Worm (Caenorhabditis elegans) whole organism, L1 larva: ENCODE data around the gene pqn-83.

Experiments
- C34B4.2 ChIP-seq: sonication (generic microtip); optimal IDR thresholded peaks from 2 replicates; lab custom pipeline; 2017; ENCODE audit warnings: mild to moderate bottlenecking, missing genetic modification characterization, missing compliant biosample characterization
- aha-1 ChIP-seq: fragments of 150-350 bp; optimal IDR thresholded peaks from 2 replicates; lab custom pipeline; 2014; ENCODE audit warnings: missing biosample characterization, missing genetic modification characterization
- ceh-63 ChIP-seq: fragments of 200-800 bp; sonication (Bioruptor generic); optimal IDR thresholded peaks from 2 replicates; lab custom pipeline; 2018; ENCODE audit warnings: mild to moderate bottlenecking, missing genetic modification characterization, missing compliant biosample characterization
- ceh-82 ChIP-seq, 3 experiments: fragments of 150-350 bp in 1 of 3; sonication (generic microtip) in 2 of 3; optimal IDR thresholded peaks; 2 replicates each; lab custom pipeline; 2014 to 2017; ENCODE audit warnings: missing biosample characterization in 3 of 3, missing genetic modification characterization in 3 of 3
- ceh-90 ChIP-seq: sonication (generic microtip); optimal IDR thresholded peaks from 2 replicates; lab custom pipeline; 2016; ENCODE audit warnings: missing genetic modification characterization, missing compliant biosample characterization
- ces-1 ChIP-seq: fragments of 150-350 bp; optimal IDR thresholded peaks from 2 replicates; lab custom pipeline; 2014; ENCODE audit warnings: missing biosample characterization, missing genetic modification reagents, missing genetic modification characterization
- efl-1 ChIP-seq, 4 experiments: fragments of 150-350 bp; optimal IDR thresholded peaks in 3 of 4; peaks in 1 of 4; 1 replicate in 1 of 4; 2 replicates in 3 of 4; lab custom pipeline; 2014; ENCODE audit warnings: missing biosample characterization in 2 of 4, missing genetic modification characterization in 2 of 4, missing genetic modification reagents in 2 of 4
- efl-3 ChIP-seq: fragments of 200-800 bp; sonication (Bioruptor generic); optimal IDR thresholded peaks from 2 replicates; lab custom pipeline; 2018; ENCODE audit warnings: mild to moderate bottlenecking, missing genetic modification characterization, missing compliant biosample characterization
- elt-2 ChIP-seq: sonication (generic microtip); optimal IDR thresholded peaks from 2 replicates; lab custom pipeline; 2016; ENCODE audit warnings: missing genetic modification characterization, mild to moderate bottlenecking, inconsistent platforms, missing compliant biosample characterization, missing genetic modification reagents
- fkh-10 ChIP-seq: sonication (generic microtip); optimal IDR thresholded peaks from 2 replicates; lab custom pipeline; 2017; ENCODE audit warnings: missing biosample characterization, missing genetic modification reagents, missing genetic modification characterization
- fkh-4 ChIP-seq: sonication (generic microtip); optimal IDR thresholded peaks from 2 replicates; lab custom pipeline; 2016; ENCODE audit warnings: missing compliant biosample characterization, missing genetic modification characterization, borderline replicate concordance
- jun-1 ChIP-seq: fragments of 150-350 bp; optimal IDR thresholded peaks from 2 replicates; lab custom pipeline; 2014; ENCODE audit warnings: missing biosample characterization, missing genetic modification reagents, missing genetic modification characterization
- lin-14 ChIP-seq: fragments of 200-800 bp; sonication (Bioruptor generic); optimal IDR thresholded peaks from 2 replicates; lab custom pipeline; 2018; ENCODE audit warnings: mild to moderate bottlenecking, missing genetic modification characterization, moderate library complexity, missing compliant biosample characterization
- lin-35 ChIP-seq, 2 experiments: fragments of 150-350 bp; optimal IDR thresholded peaks; 2 replicates each; lab custom pipeline; 2014; ENCODE audit warnings: missing biosample characterization in 2 of 2, missing genetic modification characterization in 2 of 2, missing genetic modification reagents in 2 of 2
- lin-39 ChIP-seq: fragments of 150-350 bp; optimal IDR thresholded peaks from 2 replicates; lab custom pipeline; 2014; ENCODE audit warnings: missing biosample characterization, missing genetic modification reagents, missing genetic modification characterization
- mab-9 ChIP-seq: fragments of 200-800 bp; sonication (Bioruptor generic); IDR thresholded peaks from 2 replicates; pipeline ENCODE4 v1.3.6; 2022; ENCODE audit warnings: missing genetic modification reagents, missing genetic modification characterization, missing compliant biosample characterization
- nhr-19 ChIP-seq: fragments of 200-800 bp; sonication (Bioruptor generic); conservative IDR thresholded peaks from 2 replicates; pipeline ENCODE4 v1.3.6; 2022; ENCODE audit warnings: missing genetic modification characterization, missing compliant biosample characterization
- nhr-237 ChIP-seq: fragments of 150-350 bp; optimal IDR thresholded peaks from 2 replicates; lab custom pipeline; 2014; ENCODE audit warnings: missing biosample characterization, missing genetic modification characterization
- nhr-28 ChIP-seq: fragments of 150-350 bp; optimal IDR thresholded peaks from 2 replicates; lab custom pipeline; 2014; ENCODE audit warnings: missing biosample characterization, missing genetic modification characterization
- nhr-47 ChIP-seq: sonication (generic microtip); optimal IDR thresholded peaks from 2 replicates; lab custom pipeline; 2016; ENCODE audit warnings: mild to moderate bottlenecking, missing genetic modification characterization, moderate library complexity, missing compliant biosample characterization
- nhr-76 ChIP-seq: sonication (generic microtip); optimal IDR thresholded peaks from 2 replicates; lab custom pipeline; 2017; ENCODE audit warnings: missing biosample characterization, missing genetic modification characterization
- sptf-1 ChIP-seq: fragments of 150-350 bp; optimal IDR thresholded peaks from 2 replicates; lab custom pipeline; 2014; ENCODE audit warnings: missing biosample characterization, missing genetic modification characterization
- sup-37 ChIP-seq: fragments of 200-800 bp; sonication (Bioruptor generic); optimal IDR thresholded peaks from 2 replicates; lab custom pipeline; 2018; ENCODE audit warnings: mild to moderate bottlenecking, missing genetic modification characterization, missing compliant biosample characterization
- tbx-2 ChIP-seq: sonication (generic microtip); optimal IDR thresholded peaks from 2 replicates; lab custom pipeline; 2016; ENCODE audit warnings: missing genetic modification characterization, missing compliant biosample characterization
- tlp-1 ChIP-seq: fragments of 150-350 bp; optimal IDR thresholded peaks from 2 replicates; lab custom pipeline; 2014; ENCODE audit warnings: missing biosample characterization, missing genetic modification characterization
- unc-30 ChIP-seq: sonication (generic microtip); optimal IDR thresholded peaks from 2 replicates; lab custom pipeline; 2017; ENCODE audit warnings: missing biosample characterization, missing genetic modification characterization
- unc-86 ChIP-seq: sonication (generic microtip); optimal IDR thresholded peaks from 2 replicates; lab custom pipeline; 2016; ENCODE audit warnings: missing genetic modification characterization, missing compliant biosample characterization
- xbp-1 ChIP-seq: sonication (generic microtip); optimal IDR thresholded peaks from 2 replicates; lab custom pipeline; 2016; ENCODE audit warnings: missing genetic modification characterization, missing compliant biosample characterization
- zag-1 ChIP-seq: fragments of 150-350 bp; optimal IDR thresholded peaks from 2 replicates; lab custom pipeline; 2014; ENCODE audit warnings: missing biosample characterization, missing genetic modification characterization
- ztf-11 ChIP-seq, 2 experiments: sonication (generic microtip); optimal IDR thresholded peaks; 2 replicates each; lab custom pipeline; 2016 to 2017; ENCODE audit warnings: missing genetic modification characterization in 2 of 2, missing biosample characterization in 1 of 2, missing compliant biosample characterization in 1 of 2
- ztf-4 ChIP-seq: fragments of 150-350 bp; optimal IDR thresholded peaks from 2 replicates; lab custom pipeline; 2014; ENCODE audit warnings: missing biosample characterization, missing genetic modification characterization

pqn-83 gene

ce11 chrIII:13099190-13099875, at the start of gene pqn-83:
Gene pqn-83, minus strand, starts transcription at chrIII:13099461.
- no peak for TF ChIP-seq nhr-237 (tag; lab: Kevin White, UChicago)
- TF ChIP-seq unc-30 (tag; lab: Kevin White, UChicago), result no peak
- TF ChIP-seq mab-9 (GFP tag; lab: Robert Waterston, UW), result no peak
- TF ChIP-seq efl-3 (GFP tag; lab: Kevin White, UChicago), result no peak
- TF ChIP-seq aha-1 (tag; lab: Kevin White, UChicago), result no peak
- no peak for TF ChIP-seq ztf-4
- no peak for TF ChIP-seq zag-1 (tag; lab: Kevin White, UChicago)
- no peak for TF ChIP-seq sptf-1 (tag; lab: Kevin White, UChicago)
- TF ChIP-seq nhr-19 (GFP tag; lab: Robert Waterston, UW), result no peak
- TF ChIP-seq ceh-82 (tag; optimal IDR thresholded peaks at IDR 0.05; lab: Kevin White, UChicago), result no peak
- no peak for TF ChIP-seq fkh-10 (GFP tag; lab: Kevin White, UChicago)

DNA sequence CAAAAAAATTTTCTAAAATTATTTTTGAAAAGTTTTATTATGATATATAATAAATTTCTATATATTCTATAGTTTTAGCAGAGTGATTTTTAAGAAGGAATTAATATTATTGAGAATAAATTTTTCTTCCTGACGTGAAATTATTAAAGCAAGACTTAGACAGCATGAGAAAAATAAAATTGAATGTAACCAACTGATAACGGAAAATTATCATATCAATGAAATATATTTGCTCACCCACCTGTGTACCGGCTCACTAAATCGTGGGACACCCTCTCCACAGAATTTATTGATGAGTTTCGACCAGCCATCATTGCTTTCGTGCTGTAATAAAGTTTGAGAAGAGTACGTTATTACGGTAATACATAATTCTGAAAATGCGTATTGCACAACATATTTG, 40.0 kb upstream of the pqn-83 start, which contains the start of gene bre-2:
Gene bre-2 (minus strand): TSS at position 326 of the 400 bp plus-strand sequence.
- TF ChIP-seq jun-1 (tag; lab: Kevin White, UChicago) (no peak), efl-1 (optimal IDR thresholded peaks at IDR 0.05; lab: Kevin White, UChicago) (no peak), efl-1 (GFP tag; optimal IDR thresholded peaks at IDR 0.05 in 1 of 2; lab: Kevin White, UChicago) (peak in 1 of 2 experiments; percentile 1), ztf-11 (tag; optimal IDR thresholded peaks at IDR 0.05; lab: Kevin White, UChicago) (no peak), elt-2 (peak; percentile 35)

ce11 chrIII:13131220-13131619, 32.0 kb upstream of the pqn-83 start:
- TF ChIP-seq unc-86, result peak; percentile 26
- TF ChIP-seq unc-30 (tag; lab: Kevin White, UChicago), result no peak
- TF ChIP-seq nhr-47 (tag; lab: Kevin White, UChicago), result peak; percentile 10
- no peak for TF ChIP-seq xbp-1 (tag; lab: Kevin White, UChicago)
- TF ChIP-seq ceh-90, result no peak
- TF ChIP-seq fkh-4 (tag; lab: Kevin White, UChicago), result no peak
- no peak for TF ChIP-seq jun-1 (tag; lab: Kevin White, UChicago)
- no peak for TF ChIP-seq zag-1 (tag; lab: Kevin White, UChicago)
- peak; percentile 23 for TF ChIP-seq tbx-2
- peak; percentile 68 for TF ChIP-seq ces-1 (GFP tag; lab: Kevin White, UChicago)
- no peak for TF ChIP-seq lin-35 (GFP tag; optimal IDR thresholded peaks at IDR 0.05; lab: Kevin White, UChicago)
- no peak for TF ChIP-seq lin-39
- no peak for TF ChIP-seq tlp-1 (tag; lab: Kevin White, UChicago)
- no peak for TF ChIP-seq nhr-76 (tag; lab: Kevin White, UChicago)
- TF ChIP-seq efl-1 (optimal IDR thresholded peaks at IDR 0.05; lab: Kevin White, UChicago), result peak in 1 of 2 experiments; percentile 2
- TF ChIP-seq efl-1 (GFP tag; optimal IDR thresholded peaks at IDR 0.05 in 1 of 2; lab: Kevin White, UChicago), result no peak

DNA sequence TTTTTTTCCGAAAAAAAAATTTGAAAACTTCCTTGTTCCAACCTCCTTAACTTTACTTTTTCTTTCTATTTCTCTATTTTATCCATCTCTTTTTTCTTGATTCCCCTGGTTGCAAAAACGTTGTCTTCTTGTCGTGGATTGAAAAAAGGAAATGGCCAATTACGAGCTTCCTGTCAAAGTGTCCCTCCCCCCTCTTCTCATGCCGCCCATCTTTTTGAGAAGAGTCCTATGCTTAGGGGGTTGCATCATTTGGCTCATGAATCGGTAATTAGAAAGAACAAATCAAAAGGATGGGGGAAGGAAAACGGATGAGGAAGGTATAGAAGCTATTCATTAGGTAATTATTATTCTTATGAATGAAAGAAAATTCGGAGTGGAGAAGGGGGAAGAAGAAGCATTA, 27.9 kb upstream of the pqn-83 start:
- TF ChIP-seq ces-1 (GFP tag; lab: Kevin White, UChicago) (peak; percentile 49), tbx-2 (peak; percentile 13), C34B4.2 (tag; lab: Kevin White, UChicago) (no peak), ceh-63 (peak; percentile 3), lin-14 (GFP tag; lab: Kevin White, UChicago) (peak; percentile 82), ztf-4 (no peak), unc-86 (peak; percentile 45), nhr-47 (tag; lab: Kevin White, UChicago) (peak; percentile 9), fkh-10 (GFP tag; lab: Kevin White, UChicago) (peak; percentile 49)

ce11 chrIII:13123440-13123839, 24.2 kb upstream of the pqn-83 start:
- TF ChIP-seq nhr-28 (tag; lab: Kevin White, UChicago), result no peak
- TF ChIP-seq sup-37 (GFP tag; lab: Kevin White, UChicago), result no peak
- peak; percentile 21 for TF ChIP-seq ces-1 (GFP tag; lab: Kevin White, UChicago)
- no peak for TF ChIP-seq zag-1 (tag; lab: Kevin White, UChicago)
- no peak for TF ChIP-seq nhr-76 (tag; lab: Kevin White, UChicago)
- TF ChIP-seq lin-14 (GFP tag; lab: Kevin White, UChicago), result peak; percentile 63
- TF ChIP-seq ceh-82 (tag; optimal IDR thresholded peaks at IDR 0.05; lab: Kevin White, UChicago), result no peak
- peak; percentile 76 for TF ChIP-seq fkh-10 (GFP tag; lab: Kevin White, UChicago)
- no peak for TF ChIP-seq unc-86
- TF ChIP-seq, all 84 proteins: peak for 3
